Worm (Caenorhabditis elegans): ENCODE data around the gene D1014.13.

DNA sequence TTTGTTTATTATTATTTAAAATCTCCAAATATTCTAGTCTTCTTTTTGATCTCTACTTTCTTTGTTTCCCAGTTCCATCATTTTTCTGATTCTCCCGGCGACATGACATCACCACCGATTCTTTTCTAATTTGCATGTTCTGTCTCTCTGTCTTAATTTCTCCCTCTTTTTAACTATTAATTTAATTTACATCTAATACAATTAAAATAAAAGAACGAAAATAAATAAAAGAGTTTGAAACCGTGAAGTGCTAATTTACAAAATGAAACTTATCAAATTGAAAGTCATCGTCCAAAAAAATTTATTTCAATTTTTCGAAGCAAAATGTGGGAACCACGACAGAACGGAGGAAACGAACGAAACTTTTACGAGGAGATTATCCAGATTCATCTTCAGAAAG, 14.2 kb downstream of the D1014.13 start, which contains the start of gene F20D6.6:
- no peak for TF ChIP-seq K11D2.4 (GFP tag; IDR thresholded peaks at IDR 0.05)
- no peak for TF ChIP-seq lin-26 (GFP tag; IDR thresholded peaks at IDR 0.05)
- TF ChIP-seq gei-17 (GFP tag; optimal IDR thresholded peaks at IDR 0.05): no peak
- no peak for TF ChIP-seq madf-6 (GFP tag; IDR thresholded peaks at IDR 0.05)
- no peak for TF ChIP-seq pha-4 (tag; optimal IDR thresholded peaks at IDR 0.05)
- no peak for TF ChIP-seq Y79H2A.3 (GFP tag; conservative IDR thresholded peaks at IDR 0.05)
- TF ChIP-seq nhr-120 (GFP tag; IDR thresholded peaks at IDR 0.05): no peak
- TF ChIP-seq atf-7 (tag; optimal IDR thresholded peaks at IDR 0.05): no peak
